Worm (Caenorhabditis elegans) whole organism, L4 larva: ENCODE measurements around the gene cyp-33C3.

ENCODE experiments used
- R02D3.7 ChIP-seq: fragments of 150-350 bp; sonication (generic microtip); optimal IDR thresholded peaks from 3 replicates; lab custom pipeline; 2014; ENCODE audit warnings: missing biosample characterization, missing genetic modification characterization
- T20F7.1 ChIP-seq: fragments of 200-800 bp; sonication (Bioruptor generic); optimal IDR thresholded peaks from 2 replicates; lab custom pipeline; 2018; ENCODE audit warnings: mild to moderate bottlenecking, missing genetic modification characterization, missing compliant biosample characterization
- T26A8.4 ChIP-seq: fragments of 200-800 bp; sonication (Bioruptor generic); IDR thresholded peaks from 2 replicates; pipeline ENCODE4 v1.3.6; 2022; ENCODE audit warnings: missing genetic modification characterization, missing compliant biosample characterization
- Y5F2A.4 ChIP-seq: fragments of 200-800 bp; sonication (Bioruptor generic); optimal IDR thresholded peaks from 2 replicates; lab custom pipeline; 2018; ENCODE audit warnings: mild to moderate bottlenecking, missing genetic modification characterization, missing compliant biosample characterization
- arid-1 ChIP-seq: fragments of 200-800 bp; sonication (Bioruptor generic); conservative IDR thresholded peaks from 2 replicates; pipeline ENCODE4 v1.3.6; 2022; ENCODE audit warnings: missing genetic modification reagents, missing genetic modification characterization, missing compliant biosample characterization
- ceh-20 ChIP-seq: fragments of 200-800 bp; sonication (Bioruptor generic); IDR thresholded peaks from 2 replicates; pipeline ENCODE4 v1.3.6; 2022; ENCODE audit warnings: missing genetic modification reagents, missing genetic modification characterization, missing compliant biosample characterization
- ceh-28 ChIP-seq: fragments of 150-350 bp; optimal IDR thresholded peaks from 2 replicates; lab custom pipeline; 2014; ENCODE audit warnings: missing biosample characterization, missing genetic modification reagents, missing genetic modification characterization
- ceh-44 ChIP-seq: fragments of 200-800 bp; sonication (Bioruptor generic); IDR thresholded peaks from 2 replicates; pipeline ENCODE4 v1.3.6; 2022; ENCODE audit warnings: missing genetic modification reagents, missing genetic modification characterization, missing compliant biosample characterization
- ceh-62 ChIP-seq: sonication (generic microtip); optimal IDR thresholded peaks from 2 replicates; lab custom pipeline; 2017; ENCODE audit warnings: missing biosample characterization, missing genetic modification characterization
- ces-1 ChIP-seq: fragments of 150-350 bp; sonication (generic microtip); optimal IDR thresholded peaks from 4 replicates; lab custom pipeline; 2014; ENCODE audit warnings: missing biosample characterization, missing genetic modification reagents, missing genetic modification characterization
- daf-16 ChIP-seq, 3 experiments: sonication (generic microtip); optimal IDR thresholded peaks; 2 replicates each; lab custom pipeline; 2016 to 2017; ENCODE audit warnings: missing genetic modification characterization in 3 of 3, missing genetic modification reagents in 3 of 3, mild to moderate bottlenecking in 2 of 3, missing compliant biosample characterization in 2 of 3, missing biosample characterization in 1 of 3, moderate library complexity in 1 of 3
- daf-19 ChIP-seq: fragments of 200-800 bp; sonication (Bioruptor generic); conservative IDR thresholded peaks from 2 replicates; pipeline ENCODE4 v1.3.6; 2022; ENCODE audit warnings: missing genetic modification characterization, missing compliant biosample characterization
- dmd-6 ChIP-seq: fragments of 200-800 bp; sonication (Bioruptor generic); IDR thresholded peaks from 2 replicates; pipeline ENCODE4 v1.3.6; 2022; ENCODE audit warnings: missing genetic modification reagents, missing genetic modification characterization, missing compliant biosample characterization
- dmd-8 ChIP-seq: fragments of 200-800 bp; sonication (Bioruptor generic); IDR thresholded peaks from 2 replicates; pipeline ENCODE4 v1.3.6; 2022; ENCODE audit warnings: missing genetic modification characterization, missing compliant biosample characterization
- dmd-9 ChIP-seq: fragments of 200-800 bp; sonication (Bioruptor generic); IDR thresholded peaks from 2 replicates; pipeline ENCODE4 v1.3.6; 2022; ENCODE audit warnings: missing genetic modification reagents, missing genetic modification characterization, missing compliant biosample characterization
- dpl-1 ChIP-seq: fragments of 150-350 bp; optimal IDR thresholded peaks from 2 replicates; lab custom pipeline; 2014; ENCODE audit warnings: missing biosample characterization, missing genetic modification reagents, missing genetic modification characterization
- dve-1 ChIP-seq: sonication (generic microtip); optimal IDR thresholded peaks from 2 replicates; lab custom pipeline; 2017; ENCODE audit warnings: antibody characterized with exemption, mild to moderate bottlenecking, missing genetic modification characterization, missing compliant biosample characterization; ENCODE audit not compliant: insufficient read depth
- egl-27 ChIP-seq: sonication (generic microtip); optimal IDR thresholded peaks from 3 replicates; lab custom pipeline; 2017; ENCODE audit warnings: missing biosample characterization, missing genetic modification reagents, missing genetic modification characterization
- egl-43 ChIP-seq: fragments of 200-800 bp; sonication (Bioruptor generic); IDR thresholded peaks from 2 replicates; pipeline ENCODE4 v1.3.6; 2022; ENCODE audit warnings: missing genetic modification reagents, missing genetic modification characterization, missing compliant biosample characterization
- fos-1 ChIP-seq: fragments of 150-350 bp; optimal IDR thresholded peaks from 2 replicates; lab custom pipeline; 2014; ENCODE audit warnings: missing biosample characterization, missing genetic modification characterization
- hlh-11 ChIP-seq: fragments of 200-800 bp; sonication (Bioruptor generic); optimal IDR thresholded peaks from 2 replicates; lab custom pipeline; 2018; ENCODE audit warnings: mild to moderate bottlenecking, missing genetic modification characterization, missing compliant biosample characterization
- hlh-30 ChIP-seq: sonication (generic microtip); optimal IDR thresholded peaks from 2 replicates; lab custom pipeline; 2017; ENCODE audit warnings: antibody characterized with exemption, mild to moderate bottlenecking, missing genetic modification characterization, missing compliant biosample characterization; ENCODE audit not compliant: insufficient read depth
- hmg-1.1 ChIP-seq: fragments of 200-800 bp; sonication (Bioruptor generic); IDR thresholded peaks from 2 replicates; pipeline ENCODE4 v1.3.6; 2022; ENCODE audit warnings: missing genetic modification reagents, missing genetic modification characterization, missing compliant biosample characterization
- lin-1 ChIP-seq: fragments of 200-800 bp; sonication (Bioruptor generic); IDR thresholded peaks from 2 replicates; pipeline ENCODE4 v1.3.6; 2022; ENCODE audit warnings: missing genetic modification reagents, missing genetic modification characterization, missing compliant biosample characterization
- lin-13 ChIP-seq: fragments of 150-350 bp; optimal IDR thresholded peaks from 2 replicates; lab custom pipeline; 2014; ENCODE audit warnings: missing biosample characterization, missing genetic modification reagents, missing genetic modification characterization
- lin-38 ChIP-seq: fragments of 200-800 bp; sonication (Bioruptor generic); IDR thresholded peaks from 2 replicates; pipeline ENCODE4 v1.3.6; 2022; ENCODE audit warnings: missing genetic modification reagents, missing genetic modification characterization, missing compliant biosample characterization
- lin-39 ChIP-seq: fragments of 150-350 bp; optimal IDR thresholded peaks from 2 replicates; lab custom pipeline; 2014; ENCODE audit warnings: missing biosample characterization, missing genetic modification reagents, missing genetic modification characterization
- lir-3 ChIP-seq: sonication (generic microtip); optimal IDR thresholded peaks from 2 replicates; lab custom pipeline; 2016; ENCODE audit warnings: mild to moderate bottlenecking, missing genetic modification characterization, missing compliant biosample characterization
- mdl-1 ChIP-seq, 2 experiments: fragments of 150-350 bp in 1 of 2; sonication (generic microtip) in 1 of 2; optimal IDR thresholded peaks; 2 replicates each; lab custom pipeline; 2014 to 2017; ENCODE audit warnings: missing biosample characterization in 2 of 2, missing genetic modification characterization in 2 of 2
- nhr-102 ChIP-seq: sonication (generic microtip); optimal IDR thresholded peaks from 2 replicates; lab custom pipeline; 2016; ENCODE audit warnings: mild to moderate bottlenecking, missing genetic modification characterization, moderate library complexity, missing compliant biosample characterization
- nhr-11 ChIP-seq: fragments of 150-350 bp; optimal IDR thresholded peaks from 2 replicates; lab custom pipeline; 2014; ENCODE audit warnings: missing biosample characterization, missing genetic modification characterization
- nhr-28 ChIP-seq: fragments of 150-350 bp; optimal IDR thresholded peaks from 2 replicates; lab custom pipeline; 2014; ENCODE audit warnings: missing biosample characterization, missing genetic modification characterization
- nhr-41 ChIP-seq: fragments of 200-800 bp; sonication (Bioruptor generic); IDR thresholded peaks from 2 replicates; pipeline ENCODE4 v1.3.6; 2022; ENCODE audit warnings: missing genetic modification reagents, missing genetic modification characterization, missing compliant biosample characterization
- nhr-48 ChIP-seq: sonication (generic microtip); optimal IDR thresholded peaks from 2 replicates; lab custom pipeline; 2016; ENCODE audit warnings: mild to moderate bottlenecking, missing genetic modification characterization, missing compliant biosample characterization
- nhr-76 ChIP-seq: fragments of 150-350 bp; optimal IDR thresholded peaks from 2 replicates; lab custom pipeline; 2014; ENCODE audit warnings: missing biosample characterization, missing genetic modification characterization
- php-3 ChIP-seq: fragments of 200-800 bp; sonication (Bioruptor generic); IDR thresholded peaks from 2 replicates; pipeline ENCODE4 v1.3.6; 2022; ENCODE audit warnings: missing genetic modification reagents, missing genetic modification characterization, missing compliant biosample characterization
- pqm-1 ChIP-seq: sonication (generic microtip); optimal IDR thresholded peaks from 2 replicates; lab custom pipeline; 2017; ENCODE audit warnings: missing biosample characterization, missing genetic modification characterization
- sdz-12 ChIP-seq: fragments of 200-800 bp; sonication (Bioruptor generic); optimal IDR thresholded peaks from 2 replicates; lab custom pipeline; 2018; ENCODE audit warnings: mild to moderate bottlenecking, missing genetic modification characterization, missing compliant biosample characterization
- unc-130 ChIP-seq: sonication (generic microtip); optimal IDR thresholded peaks from 2 replicates; lab custom pipeline; 2016; ENCODE audit warnings: missing genetic modification reagents, missing genetic modification characterization, missing compliant biosample characterization
- vab-7 ChIP-seq: fragments of 200-800 bp; sonication (Bioruptor generic); IDR thresholded peaks from 2 replicates; pipeline ENCODE4 v1.3.6; 2022; ENCODE audit warnings: missing genetic modification reagents, missing genetic modification characterization, missing compliant biosample characterization
- zag-1 ChIP-seq: fragments of 150-350 bp; optimal IDR thresholded peaks from 2 replicates; lab custom pipeline; 2014; ENCODE audit warnings: missing biosample characterization, missing genetic modification characterization
- zfp-2 ChIP-seq: sonication (generic microtip); optimal IDR thresholded peaks from 2 replicates; lab custom pipeline; 2016; ENCODE audit warnings: mild to moderate bottlenecking, missing genetic modification characterization, missing compliant biosample characterization
- zip-2 ChIP-seq: fragments of 150-350 bp; optimal IDR thresholded peaks from 2 replicates; lab custom pipeline; 2014; ENCODE audit warnings: missing biosample characterization, missing genetic modification characterization

cyp-33C3 gene

DNA sequence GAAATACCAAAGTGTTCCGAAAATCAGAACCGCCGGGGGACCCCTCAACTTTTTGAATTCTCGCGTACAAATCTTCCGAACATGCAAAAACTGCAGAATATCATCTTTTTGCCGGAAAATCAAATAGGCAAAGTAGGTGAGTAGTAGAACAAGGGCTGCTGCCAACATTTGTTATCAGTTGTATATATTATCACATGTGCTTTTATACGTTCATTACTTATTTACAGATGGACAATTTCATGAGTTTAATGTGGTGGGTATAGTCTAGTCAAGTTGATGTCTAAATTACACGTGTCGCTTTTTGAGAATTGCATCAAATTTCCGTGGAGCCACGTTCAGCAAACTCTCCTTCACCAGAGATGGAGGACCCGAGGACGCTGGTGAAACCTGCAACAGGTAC is 41.3 kb upstream of the cyp-33C3 start, which contains the start of gene cyp-32B1:
Gene cyp-32B1 (minus strand): TSS at position 176 of the 400 bp plus-strand sequence.
- TF ChIP-seq daf-16 (GFP tag; optimal IDR thresholded peaks at IDR 0.05; lab: Kevin White, UChicago) (no peak), daf-16 (tag; optimal IDR thresholded peaks at IDR 0.05; lab: Kevin White, UChicago) (peak; percentile 67), hlh-11 (tag; lab: Kevin White, UChicago) (peak; percentile 2), php-3 (GFP tag; lab: Robert Waterston, UW) (0 out of 2 replicates have a peak, but pooled peaks have one; percentile 35), dmd-6 (peak; percentile 50; the same call in 1 of the 2 replicates), ceh-62 (tag; lab: Kevin White, UChicago) (no peak), T20F7.1 (GFP tag; lab: Kevin White, UChicago) (no peak), mdl-1 (tag; optimal IDR thresholded peaks at IDR 0.05; lab: Kevin White, UChicago) (peak in 1 of 2 experiments; percentile 15), zip-2 (tag; lab: Kevin White, UChicago) (no peak), fos-1 (tag; lab: Kevin White, UChicago) (no peak), vab-7 (no peak), lir-3 (tag; lab: Kevin White, UChicago) (no peak), pqm-1 (tag; lab: Kevin White, UChicago) (peak; percentile 29), dpl-1 (GFP tag; lab: Kevin White, UChicago) (no peak), dve-1 (tag; lab: Kevin White, UChicago) (peak; percentile 52), nhr-28 (tag; lab: Kevin White, UChicago) (peak; percentile 37), unc-130 (GFP tag; lab: Kevin White, UChicago) (no peak), egl-43 (GFP tag; lab: Robert Waterston, UW) (no peak), ces-1 (GFP tag; lab: Kevin White, UChicago) (no peak), daf-19 (no peak), nhr-102 (tag; lab: Kevin White, UChicago) (no peak), nhr-76 (tag; lab: Kevin White, UChicago) (no peak), nhr-41 (no peak), lin-1 (no peak), dmd-8 (GFP tag; lab: Robert Waterston, UW) (no peak), hmg-1.1 (GFP tag; lab: Robert Waterston, UW) (no peak), zfp-2 (tag; lab: Kevin White, UChicago) (no peak), zag-1 (tag; lab: Kevin White, UChicago) (no peak), ceh-28 (tag; lab: Kevin White, UChicago) (no peak), dmd-9 (GFP tag; lab: Robert Waterston, UW) (no peak), R02D3.7 (tag; lab: Kevin White, UChicago) (no peak), nhr-48 (tag; lab: Kevin White, UChicago) (no peak)

DNA sequence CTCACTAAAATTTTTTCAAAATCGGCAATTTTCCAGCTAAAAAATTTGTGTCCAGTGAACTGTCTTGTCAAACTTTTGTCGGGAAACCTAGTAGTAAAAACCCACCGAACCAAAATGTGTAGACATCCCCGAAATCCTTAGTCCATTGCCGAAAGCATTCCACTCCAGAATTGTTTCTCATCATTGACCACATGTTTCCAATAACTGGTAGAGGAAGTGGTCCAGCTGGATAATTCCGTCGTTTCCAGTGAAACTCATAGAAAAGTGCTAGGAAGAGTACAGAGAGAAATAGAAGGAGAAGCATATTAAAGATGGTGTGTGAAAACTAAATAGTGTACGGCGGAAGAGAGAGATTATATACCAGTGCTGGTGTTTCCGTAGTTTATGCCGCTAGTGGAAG is 38.5 kb upstream of the cyp-33C3 start, which contains the start of gene cyp-33C12:
Gene cyp-33C12 (minus strand): TSS at position 321 of the 400 bp plus-strand sequence.
- no peak for TF ChIP-seq nhr-28 (tag; lab: Kevin White, UChicago)
- no peak for TF ChIP-seq nhr-76 (tag; lab: Kevin White, UChicago)
- no peak for TF ChIP-seq nhr-11
- no peak for TF ChIP-seq egl-27 (tag; lab: Kevin White, UChicago)
- TF ChIP-seq hlh-30 (tag; lab: Kevin White, UChicago), result no peak
- TF ChIP-seq arid-1 (GFP tag; lab: Robert Waterston, UW), result no peak
- no peak for TF ChIP-seq lin-39 (tag; lab: Kevin White, UChicago)
- TF ChIP-seq lin-38 (GFP tag; lab: Robert Waterston, UW), result no peak
- TF ChIP-seq T26A8.4 (GFP tag; lab: Robert Waterston, UW), result no peak
- no peak for TF ChIP-seq zfp-2 (tag; lab: Kevin White, UChicago)
- no peak for TF ChIP-seq sdz-12 (GFP tag; lab: Kevin White, UChicago)
- no peak for TF ChIP-seq ceh-44
- TF ChIP-seq lin-13 (GFP tag; lab: Kevin White, UChicago), result no peak
- TF ChIP-seq ceh-20 (GFP tag; lab: Robert Waterston, UW), result no peak
- TF ChIP-seq Y5F2A.4 (GFP tag; lab: Kevin White, UChicago), result no peak
- TF ChIP-seq dmd-6, result no peak
